Fruit fly (Drosophila melanogaster) whole organism, prepupa: ENCODE results near the gene mgl.

ENCODE experiments used
- Blimp-1 ChIP-seq: fragments of 200-800 bp; sonication (Bioruptor generic); optimal IDR thresholded peaks from 3 replicates; lab custom pipeline; 2017; ENCODE audit warnings: missing biosample characterization, missing genetic modification characterization, mild to moderate bottlenecking, moderate library complexity, missing genetic modification reagents
- CG15336 ChIP-seq: fragments of 200-800 bp; sonication (Bioruptor generic); IDR thresholded peaks from 2 replicates; pipeline ENCODE4 v1.3.6; 2022; ENCODE audit warnings: missing biosample characterization, missing genetic modification characterization
- CG1621 ChIP-seq: fragments of 200-800 bp; sonication (Bioruptor generic); optimal IDR thresholded peaks from 3 replicates; lab custom pipeline; 2018; ENCODE audit warnings: missing biosample characterization, mild to moderate bottlenecking, missing genetic modification characterization
- CG3032 ChIP-seq: fragments of 200-800 bp; optimal IDR thresholded peaks from 2 replicates; lab custom pipeline; 2019; ENCODE audit warnings: missing biosample characterization, mild to moderate bottlenecking, missing genetic modification characterization, moderate library complexity
- CG31627 ChIP-seq: fragments of 200-800 bp; sonication (Bioruptor generic); optimal IDR thresholded peaks from 3 replicates; lab custom pipeline; 2016; ENCODE audit warnings: missing biosample characterization, missing genetic modification characterization
- CG32006 ChIP-seq: fragments of 200-800 bp; sonication (Bioruptor generic); optimal IDR thresholded peaks from 3 replicates; lab custom pipeline; 2017; ENCODE audit warnings: missing biosample characterization, mild to moderate bottlenecking, missing genetic modification characterization
- CG6163 ChIP-seq: fragments of 200-800 bp; sonication (Bioruptor generic); IDR thresholded peaks from 3 replicates; pipeline ENCODE4 v1.3.6; 2022; ENCODE audit warnings: missing biosample characterization, missing genetic modification characterization
- CG6276 ChIP-seq: fragments of 200-800 bp; sonication (Bioruptor generic); optimal IDR thresholded peaks from 2 replicates; lab custom pipeline; 2017; ENCODE audit warnings: missing biosample characterization, mild to moderate bottlenecking, missing genetic modification characterization
- CG6792 ChIP-seq: fragments of 200-800 bp; sonication (Bioruptor generic); optimal IDR thresholded peaks from 3 replicates; lab custom pipeline; 2016; ENCODE audit warnings: missing biosample characterization, missing genetic modification characterization
- CG6808 ChIP-seq: fragments of 200-800 bp; sonication (Bioruptor generic); optimal IDR thresholded peaks from 3 replicates; lab custom pipeline; 2017; ENCODE audit warnings: missing biosample characterization, missing genetic modification characterization, mild to moderate bottlenecking, moderate library complexity, missing genetic modification reagents
- CG6854 ChIP-seq: fragments of 200-800 bp; sonication (Bioruptor generic); optimal IDR thresholded peaks from 2 replicates; lab custom pipeline; 2017; ENCODE audit warnings: missing biosample characterization, mild to moderate bottlenecking, missing genetic modification characterization
- CG8119 ChIP-seq: fragments of 200-800 bp; sonication (Bioruptor generic); IDR thresholded peaks from 3 replicates; pipeline ENCODE4 v1.3.6; 2022; ENCODE audit warnings: missing biosample characterization, missing genetic modification characterization
- CG8319 ChIP-seq: fragments of 200-800 bp; sonication (Bioruptor generic); optimal IDR thresholded peaks from 3 replicates; lab custom pipeline; 2016; ENCODE audit warnings: missing biosample characterization, missing genetic modification characterization
- CG8632 ChIP-seq: fragments of 200-800 bp; sonication (Bioruptor generic); optimal IDR thresholded peaks from 3 replicates; lab custom pipeline; 2016; ENCODE audit warnings: missing biosample characterization, missing genetic modification characterization
- CG9139 ChIP-seq: fragments of 200-800 bp; sonication (Bioruptor generic); optimal IDR thresholded peaks from 3 replicates; lab custom pipeline; 2017; ENCODE audit warnings: missing biosample characterization, mild to moderate bottlenecking, missing genetic modification characterization
- Eip78C ChIP-seq: fragments of 200-800 bp; sonication (Bioruptor generic); peaks from one replicate; lab custom pipeline; 2016; ENCODE audit warnings: missing biosample characterization, missing genetic modification characterization
- Ets96B ChIP-seq: fragments of 200-800 bp; optimal IDR thresholded peaks from 2 replicates; lab custom pipeline; 2019; ENCODE audit warnings: missing biosample characterization, mild to moderate bottlenecking, missing genetic modification characterization, moderate library complexity
- Gug ChIP-seq: fragments of 200-800 bp; sonication (Bioruptor generic); IDR thresholded peaks from 2 replicates; pipeline ENCODE4 v1.3.6; 2022; ENCODE audit warnings: missing biosample characterization, missing genetic modification characterization
- Lpt ChIP-seq: fragments of 200-800 bp; sonication (Bioruptor generic); optimal IDR thresholded peaks from 3 replicates; lab custom pipeline; 2016; ENCODE audit warnings: missing biosample characterization, missing genetic modification characterization
- OdsH ChIP-seq: fragments of 200-800 bp; sonication (Bioruptor generic); optimal IDR thresholded peaks from 3 replicates; lab custom pipeline; 2016; ENCODE audit warnings: missing biosample characterization, missing genetic modification characterization
- Smox ChIP-seq: fragments of 200-800 bp; sonication (Bioruptor generic); optimal IDR thresholded peaks from 3 replicates; lab custom pipeline; 2016; ENCODE audit warnings: missing biosample characterization, missing genetic modification characterization
- Sox102F ChIP-seq: fragments of 200-800 bp; sonication (Bioruptor generic); optimal IDR thresholded peaks from 2 replicates; lab custom pipeline; 2016; ENCODE audit warnings: missing biosample characterization, mild to moderate bottlenecking, missing genetic modification characterization
- Sox14 ChIP-seq: fragments of 200-800 bp; sonication (Bioruptor generic); optimal IDR thresholded peaks from 3 replicates; lab custom pipeline; 2016; ENCODE audit warnings: missing biosample characterization, missing genetic modification characterization
- Sox15 ChIP-seq: fragments of 200-800 bp; sonication (Bioruptor generic); optimal IDR thresholded peaks from 3 replicates; lab custom pipeline; 2016; ENCODE audit warnings: missing biosample characterization, missing genetic modification characterization
- dac ChIP-seq: fragments of 200-800 bp; sonication (Bioruptor generic); optimal IDR thresholded peaks from 2 replicates; lab custom pipeline; 2017; ENCODE audit warnings: missing biosample characterization, mild to moderate bottlenecking, missing genetic modification characterization
- dsx ChIP-seq: fragments of 200-800 bp; optimal IDR thresholded peaks from 3 replicates; lab custom pipeline; 2019; ENCODE audit warnings: missing biosample characterization, mild to moderate bottlenecking, missing genetic modification characterization, moderate library complexity; ENCODE audit not compliant: poor library complexity, severe bottlenecking
- fd59A ChIP-seq: fragments of 200-800 bp; sonication (Bioruptor generic); optimal IDR thresholded peaks from 2 replicates; lab custom pipeline; 2017; ENCODE audit warnings: missing biosample characterization, mild to moderate bottlenecking, missing genetic modification characterization, missing genetic modification reagents
- fd85E ChIP-seq: fragments of 200-800 bp; sonication (Bioruptor generic); optimal IDR thresholded peaks from 3 replicates; lab custom pipeline; 2016; ENCODE audit warnings: missing biosample characterization, missing genetic modification characterization
- fkh ChIP-seq: fragments of 200-800 bp; sonication (Bioruptor generic); optimal IDR thresholded peaks from 3 replicates; lab custom pipeline; 2017; ENCODE audit warnings: missing biosample characterization, mild to moderate bottlenecking, missing genetic modification characterization, moderate library complexity
- lz ChIP-seq: fragments of 200-800 bp; sonication (Bioruptor generic); optimal IDR thresholded peaks from 3 replicates; lab custom pipeline; 2016; ENCODE audit warnings: missing biosample characterization, missing genetic modification characterization
- pdm3 ChIP-seq: fragments of 200-800 bp; sonication (Bioruptor generic); optimal IDR thresholded peaks from 3 replicates; lab custom pipeline; 2016; ENCODE audit warnings: missing biosample characterization, missing genetic modification characterization
- spab ChIP-seq: fragments of 200-800 bp; sonication (Bioruptor generic); optimal IDR thresholded peaks from 2 replicates; lab custom pipeline; 2017; ENCODE audit warnings: missing biosample characterization, mild to moderate bottlenecking, missing genetic modification characterization, missing genetic modification reagents
- vri ChIP-seq: fragments of 200-800 bp; sonication (Bioruptor generic); optimal IDR thresholded peaks from 3 replicates; lab custom pipeline; 2016; ENCODE audit warnings: missing biosample characterization, mild to moderate bottlenecking, missing genetic modification characterization

The mgl gene

dm6 chrX:9523543-9523942, 23.6 kb upstream of the mgl start:
- TF ChIP-seq CG8632 (GFP tag; lab: Kevin White, UChicago) = no peak
- TF ChIP-seq Blimp-1 (GFP tag; lab: Kevin White, UChicago) = peak; percentile 48

dm6 chrX:9520175-9520574, 20.2 kb upstream of the mgl start:
- no peak for TF ChIP-seq CG6792 (GFP tag; lab: Kevin White, UChicago)
- no peak for TF ChIP-seq fd59A (GFP tag; lab: Kevin White, UChicago)
- TF ChIP-seq Smox (GFP tag; lab: Kevin White, UChicago) = no peak
- TF ChIP-seq pdm3 (GFP tag; lab: Kevin White, UChicago) = no peak

DNA sequence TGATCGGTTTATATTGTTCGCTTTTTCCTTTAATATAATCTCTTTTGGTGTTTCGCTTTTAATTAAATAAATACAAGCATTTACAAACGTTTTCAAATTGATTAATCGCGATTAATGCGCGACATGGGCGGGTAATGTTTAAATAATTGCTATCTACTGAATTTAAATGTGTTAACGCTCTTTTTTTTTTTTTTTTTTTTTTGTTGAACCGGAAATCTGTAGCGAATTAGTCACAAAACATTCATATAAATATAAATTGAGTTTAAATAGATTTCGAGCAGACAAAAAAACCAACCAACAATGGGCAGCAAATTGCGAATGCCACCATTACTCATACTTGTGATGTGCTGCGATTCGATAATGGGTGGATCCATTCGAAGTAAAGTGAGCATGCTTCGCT, 11.3 kb upstream of the mgl start, which contains the start of gene CG34028:
Gene CG34028 (plus strand): TSS at position 301 of the 400 bp plus-strand sequence.
- TF ChIP-seq OdsH (GFP tag; lab: Kevin White, UChicago) (no peak), Sox102F (GFP tag; lab: Kevin White, UChicago) (no peak), CG15336 (GFP tag; lab: Robert Waterston, UW) (no peak), CG9139 (GFP tag; lab: Kevin White, UChicago) (no peak), CG31627 (no peak), dac (GFP tag; lab: Kevin White, UChicago) (no peak), CG6276 (GFP tag; lab: Kevin White, UChicago) (no peak)
- TF ChIP-seq, all 60 proteins: peak for 0

dm6 chrX:9502286-9502685, 2.4 kb upstream of the mgl start:
- TF ChIP-seq CG32006 (GFP tag; lab: Kevin White, UChicago) (no peak), Eip78C (GFP tag; lab: Kevin White, UChicago) (peak; percentile 17)

- TF ChIP-seq fkh (GFP tag; lab: Kevin White, UChicago) (peak; percentile 80), Eip78C (GFP tag; lab: Kevin White, UChicago) (peak; percentile 58), CG6163 (GFP tag; lab: Robert Waterston, UW) (no peak)
Observed at dm6 chrX:9500805-9501281, 914 bp upstream of the mgl start.

- TF ChIP-seq fd59A (GFP tag; lab: Kevin White, UChicago) = no peak
- TF ChIP-seq CG6163 (GFP tag; lab: Robert Waterston, UW) = 0 out of 3 replicates have a peak, but pooled peaks have one; percentile 6
- TF ChIP-seq, all 60 proteins: peak for 1
Observed at dm6 chrX:9498174-9498573, 1.8 kb downstream of the mgl start.

dm6 chrX:9497123-9497522, 2.8 kb downstream of the mgl start:
- TF ChIP-seq Sox15 (GFP tag; lab: Kevin White, UChicago) (no peak), fkh (GFP tag; lab: Kevin White, UChicago) (peak; percentile 22), Lpt (peak; percentile 17), CG6163 (GFP tag; lab: Robert Waterston, UW) (0 out of 3 replicates have a peak, but pooled peaks have one; percentile 37), CG8119 (GFP tag; lab: Robert Waterston, UW) (0 out of 3 replicates have a peak, but pooled peaks have one; percentile 18), Gug (GFP tag; lab: Robert Waterston, UW) (no peak), dsx (GFP tag; lab: Kevin White, UChicago) (peak; percentile 14), CG15336 (GFP tag; lab: Robert Waterston, UW) (peak; percentile 13; the same call in 1 of the 2 replicates)

dm6 chrX:9495945-9496445, 3.9 kb downstream of the mgl start:
- TF ChIP-seq CG6854 (peak; percentile 7), Sox14 (GFP tag; lab: Kevin White, UChicago) (peak; percentile 51), Blimp-1 (GFP tag; lab: Kevin White, UChicago) (no peak), Gug (GFP tag; lab: Robert Waterston, UW) (no peak), Sox15 (GFP tag; lab: Kevin White, UChicago) (no peak), Eip78C (GFP tag; lab: Kevin White, UChicago) (peak; percentile 92), pdm3 (GFP tag; lab: Kevin White, UChicago) (peak; percentile 58), CG8319 (GFP tag; lab: Kevin White, UChicago) (no peak), CG6808 (GFP tag; lab: Kevin White, UChicago) (peak; percentile 84), CG9139 (GFP tag; lab: Kevin White, UChicago) (peak; percentile 76), vri (GFP tag; lab: Kevin White, UChicago) (peak; percentile 50), CG6276 (GFP tag; lab: Kevin White, UChicago) (peak; percentile 5), CG1621 (tag; lab: Kevin White, UChicago) (peak; percentile 38), spab (GFP tag; lab: Kevin White, UChicago) (peak; percentile 70), CG32006 (GFP tag; lab: Kevin White, UChicago) (peak; percentile 48), CG15336 (GFP tag; lab: Robert Waterston, UW) (no peak), CG6792 (GFP tag; lab: Kevin White, UChicago) (peak; percentile 31), Smox (GFP tag; lab: Kevin White, UChicago) (peak; percentile 46), fd85E (GFP tag; lab: Kevin White, UChicago) (no peak), fkh (GFP tag; lab: Kevin White, UChicago) (no peak), lz (peak; percentile 37), CG3032 (tag; lab: Kevin White, UChicago) (peak; percentile 29), Ets96B (tag; lab: Kevin White, UChicago) (peak; percentile 23), CG31627 (peak; percentile 31)
